Worm (Caenorhabditis elegans) whole organism, L1 larva: ENCODE measurements around the gene R07B1.13.
A peak's percentile ranks its signal among the peaks of the same experiment; 100 is the strongest.

ENCODE experiments used
- C04F5.9 ChIP-seq: sonication (generic microtip); optimal IDR thresholded peaks from 2 replicates; lab custom pipeline; 2016; ENCODE audit warnings: missing genetic modification characterization, missing compliant biosample characterization
- C16A3.4 ChIP-seq: fragments of 150-350 bp; optimal IDR thresholded peaks from 2 replicates; lab custom pipeline; 2014; ENCODE audit warnings: missing biosample characterization, missing genetic modification characterization
- alr-1 ChIP-seq: fragments of 200-800 bp; sonication (Bioruptor generic); optimal IDR thresholded peaks from 2 replicates; lab custom pipeline; 2018; ENCODE audit warnings: borderline replicate concordance, mild to moderate bottlenecking, missing genetic modification characterization, missing compliant biosample characterization
- blmp-1 ChIP-seq: fragments of 150-350 bp; optimal IDR thresholded peaks from 2 replicates; lab custom pipeline; 2014; ENCODE audit warnings: missing biosample characterization, missing genetic modification characterization
- ceh-82 ChIP-seq, 3 experiments: fragments of 150-350 bp in 1 of 3; sonication (generic microtip) in 2 of 3; optimal IDR thresholded peaks; 2 replicates each; lab custom pipeline; 2014 to 2017; ENCODE audit warnings: missing biosample characterization in 3 of 3, missing genetic modification characterization in 3 of 3
- dpl-1 ChIP-seq, 3 experiments: fragments of 150-350 bp in 2 of 3; sonication (generic microtip) in 1 of 3; optimal IDR thresholded peaks; 2 replicates each; lab custom pipeline; 2014 to 2017; ENCODE audit warnings: missing biosample characterization in 3 of 3, missing genetic modification characterization in 3 of 3, missing genetic modification reagents in 3 of 3
- dsc-1 ChIP-seq: sonication (generic microtip); optimal IDR thresholded peaks from 2 replicates; lab custom pipeline; 2016; ENCODE audit warnings: mild to moderate bottlenecking, missing genetic modification characterization, missing compliant biosample characterization
- efl-1 ChIP-seq, 4 experiments: fragments of 150-350 bp; optimal IDR thresholded peaks in 3 of 4; peaks in 1 of 4; 1 replicate in 1 of 4; 2 replicates in 3 of 4; lab custom pipeline; 2014; ENCODE audit warnings: missing biosample characterization in 2 of 4, missing genetic modification characterization in 2 of 4, missing genetic modification reagents in 2 of 4
- egl-13 ChIP-seq: sonication (generic microtip); optimal IDR thresholded peaks from 2 replicates; lab custom pipeline; 2016; ENCODE audit warnings: missing genotype, missing genetic modification reagents, missing genetic modification characterization, missing compliant biosample characterization
- elt-2 ChIP-seq: sonication (generic microtip); optimal IDR thresholded peaks from 2 replicates; lab custom pipeline; 2016; ENCODE audit warnings: missing genetic modification characterization, mild to moderate bottlenecking, inconsistent platforms, missing compliant biosample characterization, missing genetic modification reagents
- elt-3 ChIP-seq, 6 experiments: fragments of 150-350 bp in 1 of 6; sonication (generic microtip); optimal IDR thresholded peaks; 2 replicates each; lab custom pipeline; 2017 to 2018; ENCODE audit warnings: missing biosample characterization in 6 of 6, missing genetic modification characterization in 6 of 6, inconsistent platforms in 1 of 6
- fkh-10 ChIP-seq: sonication (generic microtip); optimal IDR thresholded peaks from 2 replicates; lab custom pipeline; 2017; ENCODE audit warnings: missing biosample characterization, missing genetic modification reagents, missing genetic modification characterization
- fkh-8 ChIP-seq: sonication (generic microtip); optimal IDR thresholded peaks from 2 replicates; lab custom pipeline; 2016; ENCODE audit warnings: mild to moderate bottlenecking, missing genetic modification characterization, missing compliant biosample characterization
- fos-1 ChIP-seq: fragments of 150-350 bp; optimal IDR thresholded peaks from 2 replicates; lab custom pipeline; 2014; ENCODE audit warnings: missing biosample characterization, missing genetic modification characterization
- grh-1 ChIP-seq: fragments of 200-800 bp; sonication (Bioruptor generic); IDR thresholded peaks from 2 replicates; pipeline ENCODE4 v1.3.6; 2022; ENCODE audit warnings: missing genetic modification reagents, missing genetic modification characterization, missing compliant biosample characterization
- irx-1 ChIP-seq: sonication (generic microtip); optimal IDR thresholded peaks from 2 replicates; lab custom pipeline; 2016; ENCODE audit warnings: missing genetic modification characterization, missing compliant biosample characterization
- isw-1 ChIP-seq: fragments of 200-800 bp; sonication (Bioruptor generic); IDR thresholded peaks from 2 replicates; pipeline ENCODE4 v1.3.6; 2022; ENCODE audit warnings: missing genetic modification characterization, missing compliant biosample characterization
- lin-14 ChIP-seq: fragments of 200-800 bp; sonication (Bioruptor generic); optimal IDR thresholded peaks from 2 replicates; lab custom pipeline; 2018; ENCODE audit warnings: mild to moderate bottlenecking, missing genetic modification characterization, moderate library complexity, missing compliant biosample characterization
- lin-35 ChIP-seq, 2 experiments: fragments of 150-350 bp; optimal IDR thresholded peaks; 2 replicates each; lab custom pipeline; 2014; ENCODE audit warnings: missing biosample characterization in 2 of 2, missing genetic modification characterization in 2 of 2, missing genetic modification reagents in 2 of 2
- lsy-2 ChIP-seq, 2 experiments: fragments of 150-350 bp; optimal IDR thresholded peaks; 2 replicates each; lab custom pipeline; 2014; ENCODE audit warnings: missing biosample characterization in 2 of 2, missing genetic modification characterization in 2 of 2
- mab-9 ChIP-seq: fragments of 200-800 bp; sonication (Bioruptor generic); IDR thresholded peaks from 2 replicates; pipeline ENCODE4 v1.3.6; 2022; ENCODE audit warnings: missing genetic modification reagents, missing genetic modification characterization, missing compliant biosample characterization
- mdl-1 ChIP-seq, 2 experiments: fragments of 150-350 bp; optimal IDR thresholded peaks; 2 replicates each; lab custom pipeline; 2014 to 2017; ENCODE audit warnings: missing biosample characterization in 2 of 2, missing genetic modification characterization in 2 of 2, inconsistent platforms in 1 of 2
- mef-2 ChIP-seq: fragments of 150-350 bp; optimal IDR thresholded peaks from 2 replicates; lab custom pipeline; 2014; ENCODE audit warnings: missing biosample characterization, missing genetic modification characterization
- mep-1 ChIP-seq: fragments of 150-350 bp; optimal IDR thresholded peaks from 2 replicates; lab custom pipeline; 2014; ENCODE audit warnings: missing biosample characterization, missing genetic modification characterization
- nhr-20 ChIP-seq: sonication (generic microtip); optimal IDR thresholded peaks from 2 replicates; lab custom pipeline; 2016; ENCODE audit warnings: mild to moderate bottlenecking, missing genetic modification characterization, missing compliant biosample characterization
- nhr-237 ChIP-seq: fragments of 150-350 bp; optimal IDR thresholded peaks from 2 replicates; lab custom pipeline; 2014; ENCODE audit warnings: missing biosample characterization, missing genetic modification characterization
- nhr-28 ChIP-seq: fragments of 150-350 bp; optimal IDR thresholded peaks from 2 replicates; lab custom pipeline; 2014; ENCODE audit warnings: missing biosample characterization, missing genetic modification characterization
- nhr-76 ChIP-seq: sonication (generic microtip); optimal IDR thresholded peaks from 2 replicates; lab custom pipeline; 2017; ENCODE audit warnings: missing biosample characterization, missing genetic modification characterization
- nhr-77 ChIP-seq: fragments of 150-350 bp; optimal IDR thresholded peaks from 2 replicates; lab custom pipeline; 2014; ENCODE audit warnings: missing biosample characterization, missing genetic modification characterization
- nhr-84 ChIP-seq: sonication (generic microtip); optimal IDR thresholded peaks from 2 replicates; lab custom pipeline; 2017; ENCODE audit warnings: missing biosample characterization, missing genetic modification characterization
- nhr-85 ChIP-seq: sonication (generic microtip); peaks from one replicate; lab custom pipeline; 2016; ENCODE audit warnings: missing genetic modification characterization, inconsistent platforms, missing compliant biosample characterization
- pag-3 ChIP-seq: sonication (generic microtip); optimal IDR thresholded peaks from 2 replicates; lab custom pipeline; 2017; ENCODE audit warnings: missing genetic modification characterization, mild to moderate bottlenecking, missing compliant biosample characterization, antibody characterized with exemption, borderline replicate concordance; ENCODE audit not compliant: insufficient read depth
- pqm-1 ChIP-seq: sonication (generic microtip); optimal IDR thresholded peaks from 3 replicates; lab custom pipeline; 2017; ENCODE audit warnings: missing biosample characterization, missing genetic modification characterization
- skn-1 ChIP-seq: fragments of 150-350 bp; optimal IDR thresholded peaks from 2 replicates; lab custom pipeline; 2014; ENCODE audit warnings: missing biosample characterization, missing genetic modification characterization
- snpc-4 ChIP-seq: fragments of 150-350 bp; optimal IDR thresholded peaks from 2 replicates; lab custom pipeline; 2014; ENCODE audit warnings: missing biosample characterization, missing genetic modification characterization
- snu-23 ChIP-seq: sonication (generic microtip); optimal IDR thresholded peaks from 2 replicates; lab custom pipeline; 2016; ENCODE audit warnings: missing genetic modification characterization, missing compliant biosample characterization
- sox-4 ChIP-seq: sonication (generic microtip); optimal IDR thresholded peaks from 2 replicates; lab custom pipeline; 2016; ENCODE audit warnings: missing genetic modification characterization, missing compliant biosample characterization
- tbx-2 ChIP-seq: sonication (generic microtip); optimal IDR thresholded peaks from 2 replicates; lab custom pipeline; 2016; ENCODE audit warnings: missing genetic modification characterization, missing compliant biosample characterization
- unc-130 ChIP-seq: fragments of 150-350 bp; optimal IDR thresholded peaks from 2 replicates; lab custom pipeline; 2017; ENCODE audit warnings: missing biosample characterization, missing genetic modification characterization, inconsistent platforms
- unc-86 ChIP-seq: sonication (generic microtip); optimal IDR thresholded peaks from 2 replicates; lab custom pipeline; 2016; ENCODE audit warnings: missing genetic modification characterization, missing compliant biosample characterization
- vab-15 ChIP-seq: sonication (generic microtip); optimal IDR thresholded peaks from 2 replicates; lab custom pipeline; 2017; ENCODE audit warnings: missing genotype, mild to moderate bottlenecking, missing genetic modification characterization, missing compliant biosample characterization
- xbp-1 ChIP-seq: sonication (generic microtip); optimal IDR thresholded peaks from 2 replicates; lab custom pipeline; 2016; ENCODE audit warnings: missing genetic modification characterization, missing compliant biosample characterization
- zag-1 ChIP-seq: fragments of 150-350 bp; optimal IDR thresholded peaks from 2 replicates; lab custom pipeline; 2014; ENCODE audit warnings: missing biosample characterization, missing genetic modification characterization

R07B1.13 gene

ce11 chrX:9892323-9892722 lies 22.7 kb downstream of the R07B1.13 start, which contains the start of gene F21G4.1:
F21G4.1 (minus strand) TSS chrX:9892328.
- TF ChIP-seq xbp-1 (tag; lab: Kevin White, UChicago): no peak
- TF ChIP-seq elt-2 (tag; lab: Kevin White, UChicago): peak; percentile 13
- no peak for TF ChIP-seq fkh-8
- no peak for TF ChIP-seq alr-1 (tag; lab: Kevin White, UChicago)
- peak; percentile 13 for TF ChIP-seq lin-14 (GFP tag; lab: Kevin White, UChicago)
- no peak for TF ChIP-seq zag-1 (tag; lab: Kevin White, UChicago)
- TF ChIP-seq, all 84 proteins: peak for 2

ce11 chrX:9893069-9893468 lies 23.4 kb downstream of the R07B1.13 start:
- TF ChIP-seq blmp-1 (peak; percentile 87), mep-1 (tag; lab: Kevin White, UChicago) (no peak), nhr-85 (tag; lab: Kevin White, UChicago) (peak; percentile 73), lin-14 (GFP tag; lab: Kevin White, UChicago) (peak; percentile 59)
- TF ChIP-seq, all 84 proteins: peak for 3

- TF ChIP-seq irx-1 (tag; lab: Kevin White, UChicago) (no peak), grh-1 (GFP tag; lab: Robert Waterston, UW) (no peak), fos-1 (tag; lab: Kevin White, UChicago) (no peak), sox-4 (tag; lab: Kevin White, UChicago) (no peak), mab-9 (no peak), nhr-76 (tag; lab: Kevin White, UChicago) (no peak), pag-3 (tag; lab: Kevin White, UChicago) (no peak), pqm-1 (tag; lab: Kevin White, UChicago) (no peak), mep-1 (tag; lab: Kevin White, UChicago) (no peak), isw-1 (GFP tag; lab: Robert Waterston, UW) (no peak), unc-130 (no peak), vab-15 (tag; lab: Kevin White, UChicago) (no peak), nhr-28 (tag; lab: Kevin White, UChicago) (no peak), ceh-82 (tag; optimal IDR thresholded peaks at IDR 0.05; lab: Kevin White, UChicago) (no peak), nhr-237 (tag; lab: Kevin White, UChicago) (no peak), elt-3 (tag; optimal IDR thresholded peaks at IDR 0.05; lab: Kevin White, UChicago) (no peak), lsy-2 (tag; optimal IDR thresholded peaks at IDR 0.05; lab: Kevin White, UChicago) (no peak), xbp-1 (tag; lab: Kevin White, UChicago) (no peak)
Observed at ce11 chrX:9894844-9895243, 25.2 kb downstream of the R07B1.13 start, which contains the start of gene F21G4.3. F21G4.3 (plus strand) TSS chrX:9895144.

- TF ChIP-seq lin-35 (GFP tag; optimal IDR thresholded peaks at IDR 0.05; lab: Kevin White, UChicago) (peak; percentile 17 to 26), pag-3 (tag; lab: Kevin White, UChicago) (no peak), efl-1 (optimal IDR thresholded peaks at IDR 0.05; lab: Kevin White, UChicago) (peak in 1 of 2 experiments; percentile 50), efl-1 (GFP tag; optimal IDR thresholded peaks at IDR 0.05 in 1 of 2; lab: Kevin White, UChicago) (no peak), fkh-8 (peak; percentile 63), sox-4 (tag; lab: Kevin White, UChicago) (no peak), dsc-1 (peak; percentile 9), lsy-2 (tag; optimal IDR thresholded peaks at IDR 0.05; lab: Kevin White, UChicago) (peak; percentile 14 to 52), egl-13 (peak; percentile 13), unc-86 (tag; lab: Kevin White, UChicago) (peak; percentile 19), skn-1 (tag; lab: Kevin White, UChicago) (no peak), fkh-10 (GFP tag; lab: Kevin White, UChicago) (peak; percentile 54), elt-3 (tag; optimal IDR thresholded peaks at IDR 0.05; lab: Kevin White, UChicago) (no peak), dpl-1 (GFP tag; optimal IDR thresholded peaks at IDR 0.05; lab: Kevin White, UChicago) (peak in 1 of 3 experiments; percentile 25), C04F5.9 (no peak), C16A3.4 (tag; lab: Kevin White, UChicago) (peak; percentile 38), tbx-2 (peak; percentile 42), nhr-84 (tag; lab: Kevin White, UChicago) (no peak), mef-2 (tag; lab: Kevin White, UChicago) (no peak), snu-23 (peak; percentile 72), snpc-4 (tag; lab: Kevin White, UChicago) (peak; percentile 32), xbp-1 (tag; lab: Kevin White, UChicago) (peak; percentile 26), ceh-82 (tag; optimal IDR thresholded peaks at IDR 0.05; lab: Kevin White, UChicago) (peak in 2 of 3 experiments; percentile 31 to 57), mdl-1 (tag; optimal IDR thresholded peaks at IDR 0.05; lab: Kevin White, UChicago) (peak in 1 of 2 experiments; percentile 44), blmp-1 (peak; percentile 73), nhr-85 (tag; lab: Kevin White, UChicago) (peak; percentile 55), mep-1 (tag; lab: Kevin White, UChicago) (peak; percentile 68), nhr-77 (no peak), nhr-20 (tag; lab: Kevin White, UChicago) (peak; percentile 39)
Observed at ce11 chrX:9899426-9900131, 30.0 kb downstream of the R07B1.13 start, which contains the start of gene phf-34. phf-34 (minus strand) TSS chrX:9899476.
